Fruit fly (Drosophila melanogaster): ENCODE measurements around the gene Ufd1.

Ufd1 gene

dm6 chr3L:11125636-11126532 lies 2.9 kb upstream of the Ufd1 start:
- TF ChIP-seq CG8478 (optimal IDR thresholded peaks at IDR 0.05) (no peak), CTCF (optimal IDR thresholded peaks at IDR 0.05) (no peak)

- TF ChIP-seq CG8478 (optimal IDR thresholded peaks at IDR 0.05) = no peak
- no peak for TF ChIP-seq CTCF (optimal IDR thresholded peaks at IDR 0.05)
Observed at dm6 chr3L:11124841-11125240, 1.8 kb upstream of the Ufd1 start.

dm6 chr3L:11124439-11124838 lies 1.4 kb upstream of the Ufd1 start:
- TF ChIP-seq CG8478 (optimal IDR thresholded peaks at IDR 0.05) = no peak
- TF ChIP-seq CTCF (optimal IDR thresholded peaks at IDR 0.05) = no peak

- TF ChIP-seq CG8478 (optimal IDR thresholded peaks at IDR 0.05) (no peak), CTCF (optimal IDR thresholded peaks at IDR 0.05) (no peak)
Observed at dm6 chr3L:11123598-11124284, 725 bp upstream of the Ufd1 start.

dm6 chr3L:11120419-11120958 lies 2.5 kb downstream of the Ufd1 start, which contains the start of the genes FoxK and mRpL2:
FoxK (minus strand) TSS chr3L:11120783.
mRpL2 (plus strand) TSS chr3L:11120847.
- no peak for TF ChIP-seq CG8478 (optimal IDR thresholded peaks at IDR 0.05)
- TF ChIP-seq CTCF (optimal IDR thresholded peaks at IDR 0.05) = peak; percentile 44 to 51

dm6 chr3L:11119901-11120418 lies 3.1 kb downstream of the Ufd1 start:
- TF ChIP-seq CG8478 (optimal IDR thresholded peaks at IDR 0.05) = no peak

dm6 chr3L:11119396-11119900 lies 3.6 kb downstream of the Ufd1 start:
- TF ChIP-seq CTCF (optimal IDR thresholded peaks at IDR 0.05) = no peak
- no peak for TF ChIP-seq CG8478 (optimal IDR thresholded peaks at IDR 0.05)

dm6 chr3L:11118627-11119395 lies 4.2 kb downstream of the Ufd1 start:
- TF ChIP-seq CG8478 (optimal IDR thresholded peaks at IDR 0.05) (no peak), CTCF (optimal IDR thresholded peaks at IDR 0.05) (no peak)

- no peak for TF ChIP-seq CG8478 (optimal IDR thresholded peaks at IDR 0.05)
- no peak for TF ChIP-seq CTCF (optimal IDR thresholded peaks at IDR 0.05)
Observed at dm6 chr3L:11117733-11118132, 5.3 kb downstream of the Ufd1 start.

dm6 chr3L:11113198-11114197 lies 9.5 kb downstream of the Ufd1 start, which contains the start of gene Sod1:
Sod1 (minus strand) TSS chr3L:11113740.
- TF ChIP-seq CG8478 (optimal IDR thresholded peaks at IDR 0.05) (no peak), CTCF (optimal IDR thresholded peaks at IDR 0.05) (no peak)

- TF ChIP-seq CTCF (optimal IDR thresholded peaks at IDR 0.05) (no peak), CG8478 (optimal IDR thresholded peaks at IDR 0.05) (no peak)
Observed at dm6 chr3L:11112427-11112826, 10.6 kb downstream of the Ufd1 start.

- no peak for TF ChIP-seq CG8478 (optimal IDR thresholded peaks at IDR 0.05)
- no peak for TF ChIP-seq CTCF (optimal IDR thresholded peaks at IDR 0.05)
Observed at dm6 chr3L:11109454-11109853, 13.6 kb downstream of the Ufd1 start, which contains the start of the genes CG34012 and emei. CG34012 (minus strand) TSS chr3L:11109505. emei (plus strand) TSS chr3L:11109690.

dm6 chr3L:11107935-11108334 lies 15.1 kb downstream of the Ufd1 start, which contains the start of gene CG12522:
CG12522 (plus strand) TSS chr3L:11108235.
- TF ChIP-seq CG8478 (optimal IDR thresholded peaks at IDR 0.05) (no peak), CTCF (optimal IDR thresholded peaks at IDR 0.05) (no peak)
